Fruit fly (Drosophila melanogaster) Kc167 (cell line): ENCODE results near the gene CG32772.

Experiments
- Myc ChIP-seq: fragments of >200 bp; optimal IDR thresholded peaks from 2 replicates; lab custom pipeline; 2017; ENCODE audit warnings: missing external identifiers
- Sin3A ChIP-seq: fragments of >200 bp; optimal IDR thresholded peaks from 2 replicates; lab custom pipeline; 2018; ENCODE audit warnings: missing external identifiers
- h ChIP-seq: fragments of >200 bp; optimal IDR thresholded peaks from 3 replicates; lab custom pipeline; 2018; ENCODE audit warnings: missing external identifiers
- insv ChIP-seq: fragments of >200 bp; optimal IDR thresholded peaks from 3 replicates; lab custom pipeline; 2018; ENCODE audit warnings: missing external identifiers
- psq ChIP-seq: fragments of >200 bp; optimal IDR thresholded peaks from 2 replicates; lab custom pipeline; 2017; ENCODE audit warnings: missing external identifiers
- ttk ChIP-seq: sonication (Bioruptor generic); optimal IDR thresholded peaks from 2 replicates; lab custom pipeline; 2017; ENCODE audit warnings: missing external identifiers

DNA sequence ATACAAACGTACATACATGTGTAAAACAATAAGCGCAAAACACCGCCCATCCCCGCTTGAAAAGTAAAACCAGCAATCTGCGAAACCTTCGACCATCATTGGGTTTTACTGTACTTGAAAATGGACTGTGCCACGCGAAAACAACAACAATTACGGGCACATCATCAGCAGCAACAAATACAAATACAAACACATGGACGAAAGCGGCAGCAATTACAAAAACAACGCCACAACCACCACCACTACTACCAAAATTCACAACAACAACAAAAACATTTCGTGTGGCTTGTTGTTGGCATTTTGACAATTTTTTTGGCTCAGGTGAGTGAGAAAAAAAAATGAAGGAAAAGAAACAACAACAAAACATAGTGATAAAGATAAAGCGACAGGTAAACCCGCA is 31.6 kb downstream of the CG32772 start:
- TF ChIP-seq psq (lab: Kevin White, UChicago) (no peak), insv (lab: Kevin White, UChicago) (no peak), Sin3A (no peak), Myc (no peak), h (no peak), ttk (lab: Kevin White, UChicago) (no peak)
